Fruit fly (Drosophila melanogaster): Measurements from ENCODE around the gene CG43115.

Gene CG43115

dm6 chrX:6090809-6091667 is 24.8 kb upstream of the CG43115 start, which contains the start of the genes Nep1 and Mipp2 (continued):
- TF ChIP-seq Mes4 (GFP tag; optimal IDR thresholded peaks at IDR 0.05) (peak; percentile 9), CG17186 (GFP tag; optimal IDR thresholded peaks at IDR 0.05) (no peak), Oli (tag; optimal IDR thresholded peaks at IDR 0.05) (peak; percentile 28), Meics (GFP tag; optimal IDR thresholded peaks at IDR 0.05) (peak; percentile 29), Rfx (GFP tag; IDR thresholded peaks at IDR 0.05) (peak; percentile 74), Ets97D (GFP tag; optimal IDR thresholded peaks at IDR 0.05) (peak; percentile 3), pnt (GFP tag; optimal IDR thresholded peaks at IDR 0.05) (no peak), Side (GFP tag; optimal IDR thresholded peaks at IDR 0.05) (peak; percentile 13), CG11247 (GFP tag; IDR thresholded peaks at IDR 0.05) (peak; percentile 22; the same call in 1 of the 2 replicates), CG2116 (GFP tag; optimal IDR thresholded peaks at IDR 0.05) (peak; percentile 27), CG3847 (GFP tag; IDR thresholded peaks at IDR 0.05) (peak; percentile 28; the same call in 1 of the 2 replicates), Ets65A (GFP tag) (peak; percentile 96), lola (GFP tag; optimal IDR thresholded peaks at IDR 0.05) (no peak), CG10366 (GFP tag; IDR thresholded peaks at IDR 0.05) (peak; percentile 48), caup (GFP tag; optimal IDR thresholded peaks at IDR 0.05; ENCODE audit: severe bottlenecking) (peak; percentile 13), CG13296 (GFP tag; optimal IDR thresholded peaks at IDR 0.05) (peak; percentile 2), CG3065 (GFP tag; optimal IDR thresholded peaks at IDR 0.05) (peak; percentile 38), CG42726 (GFP tag; IDR thresholded peaks at IDR 0.05; ENCODE audit: partially characterized antibody) (no peak), CG9215 (GFP tag; IDR thresholded peaks at IDR 0.05) (peak; percentile 29; the same call in 1 of the 2 replicates), crp (GFP tag; optimal IDR thresholded peaks at IDR 0.05) (peak in 1 of 2 experiments; percentile 78), CG15514 (GFP tag; optimal IDR thresholded peaks at IDR 0.05) (no peak), CG34376 (GFP tag; optimal IDR thresholded peaks at IDR 0.05) (peak; percentile 8), Sox102F (GFP tag; optimal IDR thresholded peaks at IDR 0.05) (no peak), Med (GFP tag) (peak; percentile 88), CG17359 (tag; optimal IDR thresholded peaks at IDR 0.05) (peak; percentile 11), CG2129 (GFP tag; IDR thresholded peaks at IDR 0.05; ENCODE audit: partially characterized antibody) (no peak), Sin3A (optimal IDR thresholded peaks at IDR 0.05) (peak; percentile 41), PHDP (tag; optimal IDR thresholded peaks at IDR 0.05) (peak; percentile 15), CG14710 (tag; optimal IDR thresholded peaks at IDR 0.05) (no peak), nmo (GFP tag; optimal IDR thresholded peaks at IDR 0.05) (peak; percentile 25), CG16863 (GFP tag; optimal IDR thresholded peaks at IDR 0.05) (peak; percentile 29), CoRest (tag; optimal IDR thresholded peaks at IDR 0.05) (peak; percentile 34), knrl (GFP tag; IDR thresholded peaks at IDR 0.05; ENCODE audit: partially characterized antibody) (0 out of 3 replicates have a peak, but pooled peaks have one; percentile 10), H2.0 (GFP tag; IDR thresholded peaks at IDR 0.05) (peak; percentile 18; the same call in 1 of the 2 replicates), CG17328 (GFP tag; IDR thresholded peaks at IDR 0.05) (peak; percentile 25; the same call in 1 of the 2 replicates), pho (GFP tag; optimal IDR thresholded peaks at IDR 0.05) (peak; percentile 19), CG2678 (tag; optimal IDR thresholded peaks at IDR 0.05) (peak; percentile 52), CG7839 (tag; optimal IDR thresholded peaks at IDR 0.05) (peak; percentile 64), zfh1 (GFP tag; IDR thresholded peaks at IDR 0.05) (peak; percentile 53; the same call in 1 of the 3 replicates), Aef1 (GFP tag; IDR thresholded peaks at IDR 0.05) (peak; percentile 64), Dbx (GFP tag; IDR thresholded peaks at IDR 0.05) (no peak; the same call in 1 of the 3 replicates), CG8290 (GFP tag; optimal IDR thresholded peaks at IDR 0.05) (no peak), CG8290 (tag; optimal IDR thresholded peaks at IDR 0.05) (peak in 1 of 2 experiments; percentile 55), CG4730 (GFP tag; IDR thresholded peaks at IDR 0.05) (0 out of 2 replicates have a peak, but pooled peaks have one; percentile 12), CG9817 (tag; optimal IDR thresholded peaks at IDR 0.05) (peak; percentile 35), CG9932 (GFP tag; IDR thresholded peaks at IDR 0.05) (peak; percentile 66), Hmr (GFP tag; optimal IDR thresholded peaks at IDR 0.05) (peak; percentile 47), CG4360 (GFP tag; IDR thresholded peaks at IDR 0.05) (0 out of 2 replicates have a peak, but pooled peaks have one; percentile 5)

Data from whole organism, embryonic.